Worm (Caenorhabditis elegans) whole organism, young adult: Measurements from ENCODE around the gene ehs-1.
"Not testable (repeated sequence)": the region's sequence is repeated elsewhere in the genome, so short reads cannot be mapped to it uniquely, and the experiment has no call there.

Source experiments
- F10E7.11 ChIP-seq: sonication (generic microtip); optimal IDR thresholded peaks from 2 replicates; lab custom pipeline; 2017; ENCODE audit warnings: mild to moderate bottlenecking, missing genetic modification characterization, moderate library complexity, missing compliant biosample characterization
- F22D6.2 ChIP-seq: sonication (generic microtip); optimal IDR thresholded peaks from 2 replicates; lab custom pipeline; 2016; ENCODE audit warnings: mild to moderate bottlenecking, missing genetic modification characterization, missing compliant biosample characterization
- F33H1.4 ChIP-seq: fragments of 200-800 bp; sonication (Bioruptor generic); IDR thresholded peaks from 2 replicates; pipeline ENCODE4 v1.3.6; 2022; ENCODE audit warnings: missing genetic modification reagents, missing genetic modification characterization, missing compliant biosample characterization
- F37B4.10 ChIP-seq: fragments of 200-800 bp; sonication (Bioruptor generic); IDR thresholded peaks from 2 replicates; pipeline ENCODE4 v1.3.6; 2022; ENCODE audit warnings: missing genetic modification characterization, missing compliant biosample characterization
- F57C9.4 ChIP-seq: sonication (generic microtip); optimal IDR thresholded peaks from 2 replicates; lab custom pipeline; 2017; ENCODE audit warnings: mild to moderate bottlenecking, missing genetic modification characterization, missing compliant biosample characterization
- T07F8.4 ChIP-seq: sonication (generic microtip); optimal IDR thresholded peaks from 2 replicates; lab custom pipeline; 2016; ENCODE audit warnings: mild to moderate bottlenecking, missing genetic modification characterization, moderate library complexity, missing compliant biosample characterization
- Y67H2A.10 ChIP-seq: fragments of 200-800 bp; sonication (Bioruptor generic); conservative IDR thresholded peaks from 2 replicates; pipeline ENCODE4 v1.3.6; 2022; ENCODE audit warnings: missing genetic modification reagents, missing genetic modification characterization, missing compliant biosample characterization
- Y95B8A.8 ChIP-seq: fragments of 200-800 bp; sonication (Bioruptor generic); IDR thresholded peaks from 2 replicates; pipeline ENCODE4 v1.3.6; 2022; ENCODE audit warnings: missing genetic modification reagents, missing genetic modification characterization, missing compliant biosample characterization
- ZK185.1 ChIP-seq: sonication (generic microtip); optimal IDR thresholded peaks from 2 replicates; lab custom pipeline; 2016; ENCODE audit warnings: mild to moderate bottlenecking, missing genetic modification characterization, missing compliant biosample characterization; ENCODE audit not compliant: poor library complexity, severe bottlenecking
- aptf-2 ChIP-seq: fragments of 200-800 bp; sonication (Bioruptor generic); conservative IDR thresholded peaks from 2 replicates; pipeline ENCODE4 v1.3.6; 2022; ENCODE audit warnings: missing genetic modification reagents, missing genetic modification characterization, missing compliant biosample characterization
- attf-5 ChIP-seq: fragments of 200-800 bp; sonication (Bioruptor generic); optimal IDR thresholded peaks from 2 replicates; lab custom pipeline; 2018; ENCODE audit warnings: mild to moderate bottlenecking, missing genetic modification characterization, missing compliant biosample characterization
- attf-6 ChIP-seq: fragments of 200-800 bp; sonication (Bioruptor generic); IDR thresholded peaks from 2 replicates; pipeline ENCODE4 v1.3.6; 2022; ENCODE audit warnings: missing genetic modification reagents, missing genetic modification characterization, missing compliant biosample characterization
- bed-2 ChIP-seq: fragments of 200-800 bp; sonication (Bioruptor generic); IDR thresholded peaks from 2 replicates; pipeline ENCODE4 v1.3.6; 2022; ENCODE audit warnings: missing genetic modification reagents, missing genetic modification characterization, missing compliant biosample characterization
- cebp-1 ChIP-seq, 2 experiments: fragments of 200-800 bp in 1 of 2; sonication (Bioruptor generic) in 1 of 2; sonication (generic microtip) in 1 of 2; IDR thresholded peaks in 1 of 2; optimal IDR thresholded peaks in 1 of 2; 2 replicates each; pipeline versions ENCODE4 v1.3.6 to Lab custom; 2017 to 2022; ENCODE audit warnings: missing compliant biosample characterization in 2 of 2, missing genetic modification characterization in 2 of 2, mild to moderate bottlenecking in 1 of 2, missing genetic modification reagents in 1 of 2, moderate library complexity in 1 of 2
- ceh-40 ChIP-seq: fragments of 200-800 bp; sonication (Bioruptor generic); IDR thresholded peaks from 2 replicates; pipeline ENCODE4 v1.3.6; 2022; ENCODE audit warnings: missing genetic modification characterization, missing compliant biosample characterization
- ceh-91 ChIP-seq: fragments of 200-800 bp; sonication (Bioruptor generic); IDR thresholded peaks from 2 replicates; pipeline ENCODE4 v1.3.6; 2022; ENCODE audit warnings: missing genetic modification reagents, missing genetic modification characterization, missing compliant biosample characterization
- dox-1 ChIP-seq: fragments of 200-800 bp; sonication (Bioruptor generic); IDR thresholded peaks from 2 replicates; pipeline ENCODE4 v1.3.6; 2022; ENCODE audit warnings: missing genetic modification reagents, missing genetic modification characterization, missing compliant biosample characterization
- dpff-1 ChIP-seq: sonication (generic microtip); optimal IDR thresholded peaks from 2 replicates; lab custom pipeline; 2017; ENCODE audit warnings: mild to moderate bottlenecking, missing genetic modification characterization, missing compliant biosample characterization
- egl-44 ChIP-seq: fragments of 200-800 bp; sonication (Bioruptor generic); IDR thresholded peaks from 2 replicates; pipeline ENCODE4 v1.3.6; 2022; ENCODE audit warnings: missing genetic modification reagents, missing genetic modification characterization, missing compliant biosample characterization
- ekl-4 ChIP-seq: fragments of 200-800 bp; sonication (Bioruptor generic); IDR thresholded peaks from 2 replicates; pipeline ENCODE4 v1.3.6; 2022; ENCODE audit warnings: missing genetic modification reagents, missing genetic modification characterization, missing compliant biosample characterization
- him-1 ChIP-seq: sonication (generic microtip); optimal IDR thresholded peaks from 2 replicates; lab custom pipeline; 2016; ENCODE audit warnings: missing genotype, missing genetic modification reagents, missing genetic modification characterization, missing compliant biosample characterization
- hlh-12 ChIP-seq: sonication (generic microtip); optimal IDR thresholded peaks from 2 replicates; lab custom pipeline; 2016; ENCODE audit warnings: missing genetic modification characterization, missing compliant biosample characterization
- hmg-1.2 ChIP-seq: fragments of 200-800 bp; sonication (Bioruptor generic); IDR thresholded peaks from 2 replicates; pipeline ENCODE4 v1.3.6; 2022; ENCODE audit warnings: missing genetic modification reagents, missing genetic modification characterization, missing compliant biosample characterization
- let-526 ChIP-seq: fragments of 200-800 bp; sonication (Bioruptor generic); IDR thresholded peaks from 2 replicates; pipeline ENCODE4 v1.3.6; 2022; ENCODE audit warnings: missing genetic modification reagents, missing genetic modification characterization, missing compliant biosample characterization
- lin-40 ChIP-seq: sonication (generic microtip); optimal IDR thresholded peaks from 2 replicates; lab custom pipeline; 2016; ENCODE audit warnings: missing genetic modification characterization, mild to moderate bottlenecking, missing compliant biosample characterization, missing genotype, missing genetic modification reagents
- lin-54 ChIP-seq: fragments of 200-800 bp; sonication (Bioruptor generic); optimal IDR thresholded peaks from 2 replicates; lab custom pipeline; 2018; ENCODE audit warnings: mild to moderate bottlenecking, missing genetic modification characterization, missing compliant biosample characterization
- lsl-1 ChIP-seq: fragments of 200-800 bp; sonication (Bioruptor generic); optimal IDR thresholded peaks from 2 replicates; lab custom pipeline; 2018; ENCODE audit warnings: mild to moderate bottlenecking, missing genetic modification characterization, moderate library complexity, missing compliant biosample characterization
- madf-10 ChIP-seq: sonication (generic microtip); optimal IDR thresholded peaks from 2 replicates; lab custom pipeline; 2016; ENCODE audit warnings: mild to moderate bottlenecking, missing genetic modification characterization, missing compliant biosample characterization
- madf-6 ChIP-seq: fragments of 200-800 bp; sonication (Bioruptor generic); IDR thresholded peaks from 2 replicates; pipeline ENCODE4 v1.3.6; 2022; ENCODE audit warnings: missing genetic modification reagents, missing genetic modification characterization, missing compliant biosample characterization
- mel-28 ChIP-seq: sonication (generic microtip); optimal IDR thresholded peaks from 2 replicates; lab custom pipeline; 2016; ENCODE audit warnings: borderline replicate concordance, mild to moderate bottlenecking, missing genetic modification characterization, missing compliant biosample characterization
- mxl-1 ChIP-seq: sonication (generic microtip); optimal IDR thresholded peaks from 2 replicates; lab custom pipeline; 2016; ENCODE audit warnings: missing genetic modification characterization, missing compliant biosample characterization
- nfya-1 ChIP-seq: sonication (generic microtip); optimal IDR thresholded peaks from 2 replicates; lab custom pipeline; 2017; ENCODE audit warnings: antibody characterized with exemption, missing compliant biosample characterization, missing genetic modification characterization, borderline replicate concordance; ENCODE audit not compliant: insufficient read depth
- nhr-80 ChIP-seq: sonication (generic microtip); optimal IDR thresholded peaks from 2 replicates; lab custom pipeline; 2016; ENCODE audit warnings: missing genetic modification characterization, missing compliant biosample characterization
- pbrm-1 ChIP-seq: fragments of 200-800 bp; sonication (Bioruptor generic); IDR thresholded peaks from 2 replicates; pipeline ENCODE4 v1.3.6; 2022; ENCODE audit warnings: missing genetic modification reagents, missing genetic modification characterization, missing compliant biosample characterization
- rcor-1 ChIP-seq: fragments of 200-800 bp; sonication (Bioruptor generic); IDR thresholded peaks from 2 replicates; pipeline ENCODE4 v1.3.6; 2022; ENCODE audit warnings: missing genetic modification reagents, missing genetic modification characterization, missing compliant biosample characterization
- snpc-1.3 ChIP-seq: sonication (generic microtip); optimal IDR thresholded peaks from 2 replicates; lab custom pipeline; 2017; ENCODE audit warnings: missing genetic modification characterization, mild to moderate bottlenecking, missing compliant biosample characterization, antibody characterized with exemption, moderate library complexity, missing genotype, missing genetic modification reagents; ENCODE audit not compliant: insufficient read depth
- tbp1 ChIP-seq: fragments of 200-800 bp; sonication (Bioruptor generic); optimal IDR thresholded peaks from 2 replicates; lab custom pipeline; 2018; ENCODE audit warnings: mild to moderate bottlenecking, missing genetic modification characterization, missing compliant biosample characterization
- unc-130 ChIP-seq: sonication (generic microtip); optimal IDR thresholded peaks from 2 replicates; lab custom pipeline; 2016; ENCODE audit warnings: missing genetic modification reagents, missing genetic modification characterization, missing compliant biosample characterization
- ztf-25 ChIP-seq: fragments of 200-800 bp; sonication (Bioruptor generic); IDR thresholded peaks from 2 replicates; pipeline ENCODE4 v1.3.6; 2022; ENCODE audit warnings: missing genetic modification reagents, missing genetic modification characterization, missing compliant biosample characterization
- ztf-28 ChIP-seq: fragments of 200-800 bp; sonication (Bioruptor generic); IDR thresholded peaks from 2 replicates; pipeline ENCODE4 v1.3.6; 2022; ENCODE audit warnings: missing genetic modification reagents, missing genetic modification characterization, missing compliant biosample characterization
- ztf-6 ChIP-seq: fragments of 200-800 bp; sonication (Bioruptor generic); IDR thresholded peaks from 2 replicates; pipeline ENCODE4 v1.3.6; 2022; ENCODE audit warnings: missing genetic modification reagents, missing genetic modification characterization, missing compliant biosample characterization

Gene ehs-1

DNA sequence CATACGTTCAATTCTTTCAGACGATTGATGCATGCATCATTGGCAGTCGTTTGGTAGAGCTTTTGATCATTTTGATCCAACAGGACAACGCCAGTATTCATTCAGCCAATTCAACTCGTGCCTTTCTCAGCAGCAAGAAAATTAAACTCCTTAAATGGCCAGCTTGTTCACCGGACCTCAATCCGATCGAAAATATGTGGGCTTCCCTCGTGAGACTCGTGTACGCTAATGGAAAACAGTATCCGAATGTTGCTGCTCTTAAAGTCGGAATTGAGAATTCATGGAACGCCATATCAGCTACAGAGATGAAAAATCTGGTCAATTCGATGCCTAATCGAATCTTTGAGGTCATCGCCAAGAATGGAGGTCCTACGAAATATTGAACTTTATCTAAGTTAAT, 5.1 kb upstream of the ehs-1 start, which contains the start of gene wago-5:
Gene wago-5, minus strand, starts transcription at position 101 of the 400 bp plus-strand sequence.
- TF ChIP-seq F22D6.2; hlh-12 (tag; lab: Kevin White, UChicago); snpc-1.3: not testable (repeated sequence)

DNA sequence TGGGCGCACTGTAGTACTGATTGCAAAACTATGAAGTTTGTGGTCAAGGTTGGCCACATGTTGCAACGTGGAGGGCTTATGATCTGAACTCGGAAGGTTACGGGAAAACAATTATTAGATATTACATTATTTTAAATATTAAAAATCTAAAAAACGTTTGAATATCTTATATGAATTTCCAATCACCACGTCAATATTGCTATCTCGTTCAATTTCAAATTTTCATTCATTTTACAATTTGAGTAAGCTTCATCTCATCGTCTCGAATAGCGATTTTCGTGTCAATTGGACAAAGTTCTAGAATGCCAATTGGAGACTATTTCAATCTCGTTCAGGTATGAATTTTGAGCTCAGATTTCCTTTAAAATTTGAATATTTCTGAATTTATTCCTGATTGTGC, 4.2 kb upstream of the ehs-1 start, which contains the start of gene ZK1248.20:
Gene ZK1248.20, plus strand, starts transcription at position 301 of the 400 bp plus-strand sequence.
- no peak for TF ChIP-seq madf-10 (tag; lab: Kevin White, UChicago)
- no peak for TF ChIP-seq F37B4.10 (GFP tag; lab: Robert Waterston, UW)
- TF ChIP-seq ztf-25 (GFP tag; lab: Robert Waterston, UW): no peak
- no peak for TF ChIP-seq egl-44 (GFP tag; lab: Robert Waterston, UW)
- TF ChIP-seq T07F8.4 (tag; lab: Kevin White, UChicago): no peak
- no peak for TF ChIP-seq ceh-40 (GFP tag; lab: Robert Waterston, UW)
- TF ChIP-seq mel-28: no peak
- no peak for TF ChIP-seq dpff-1 (tag; lab: Kevin White, UChicago)
- TF ChIP-seq ZK185.1 (tag; lab: Kevin White, UChicago): no peak
- TF ChIP-seq, all 124 proteins: peak for 0

DNA sequence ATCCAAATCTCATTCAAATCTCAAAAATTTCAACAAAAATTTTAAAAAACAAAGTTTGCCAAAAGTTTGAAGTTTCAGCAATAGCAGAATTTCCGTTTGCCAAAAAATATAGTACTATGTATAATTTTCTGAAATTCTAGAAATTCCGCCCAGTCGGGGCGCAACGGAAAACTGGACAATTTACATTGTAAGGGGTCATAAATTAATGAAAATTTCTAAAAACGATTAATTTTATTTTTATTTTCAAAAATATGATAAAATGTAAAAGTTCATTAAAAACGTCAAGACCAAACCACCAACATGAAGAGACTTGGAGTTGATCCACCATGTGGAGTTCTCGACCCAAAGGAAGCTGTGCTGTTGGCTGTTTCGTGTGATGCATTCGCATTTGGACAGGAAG, 2.2 kb upstream of the ehs-1 start, which contains the start of gene ZK1248.4:
Gene ZK1248.4, plus strand, starts transcription at position 301 of the 400 bp plus-strand sequence.
- TF ChIP-seq hmg-1.2 (GFP tag; lab: Robert Waterston, UW) (no peak), lin-40 (tag; lab: Kevin White, UChicago) (no peak), ztf-28 (no peak), F10E7.11 (tag; lab: Kevin White, UChicago) (no peak), nfya-1 (tag; lab: Kevin White, UChicago) (no peak)

DNA sequence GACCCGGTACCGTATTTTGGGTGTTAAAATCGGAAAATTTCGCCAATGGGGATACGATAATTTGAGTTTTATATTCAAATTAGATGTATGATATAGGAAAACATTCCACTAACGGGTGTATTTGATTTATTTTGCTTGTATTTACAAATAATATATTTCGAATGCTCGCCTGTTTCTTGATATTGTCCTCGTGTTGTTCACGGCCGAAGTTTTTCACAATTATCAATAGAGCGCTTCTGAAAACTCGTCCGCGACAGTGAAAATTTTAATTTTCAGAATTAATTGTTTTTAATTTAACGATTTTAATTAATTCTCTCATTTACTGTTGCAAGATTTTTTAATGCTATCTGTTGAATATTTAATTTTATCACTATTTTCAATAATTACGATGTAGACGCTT, 857 bp upstream of the ehs-1 start:
- TF ChIP-seq nhr-80 (tag; lab: Kevin White, UChicago): no peak
- peak; percentile 20 for TF ChIP-seq tbp1 (GFP tag; lab: Kevin White, UChicago)
- TF ChIP-seq unc-130 (GFP tag; lab: Kevin White, UChicago): peak; percentile 9
- no peak for TF ChIP-seq mxl-1 (tag; lab: Kevin White, UChicago)
- peak; percentile 40 for TF ChIP-seq him-1
- peak; percentile 58 for TF ChIP-seq lsl-1 (GFP tag; lab: Kevin White, UChicago)
- TF ChIP-seq F33H1.4 (GFP tag; lab: Robert Waterston, UW): peak; percentile 39; the same call in 1 of the 2 replicates
- TF ChIP-seq F22D6.2: no peak
- peak; percentile 21; the same call in 1 of the 2 replicates for TF ChIP-seq hmg-1.2 (GFP tag; lab: Robert Waterston, UW)
- TF ChIP-seq ztf-6: 0 out of 2 replicates have a peak, but pooled peaks have one; percentile 47
- TF ChIP-seq pbrm-1 (GFP tag; lab: Robert Waterston, UW): 0 out of 2 replicates have a peak, but pooled peaks have one; percentile 41
- TF ChIP-seq Y67H2A.10: no peak
- TF ChIP-seq ceh-40 (GFP tag; lab: Robert Waterston, UW): no peak
- 0 out of 2 replicates have a peak, but pooled peaks have one; percentile 24 for TF ChIP-seq bed-2
- TF ChIP-seq ZK185.1 (tag; lab: Kevin White, UChicago): peak; percentile 34
- peak; percentile 31 for TF ChIP-seq attf-5
- 0 out of 2 replicates have a peak, but pooled peaks have one; percentile 21 for TF ChIP-seq Y95B8A.8 (GFP tag; lab: Robert Waterston, UW)
- TF ChIP-seq dox-1 (GFP tag; lab: Robert Waterston, UW): peak; percentile 70
- TF ChIP-seq attf-6 (GFP tag; lab: Robert Waterston, UW): 0 out of 2 replicates have a peak, but pooled peaks have one; percentile 35
- TF ChIP-seq madf-6 (GFP tag; lab: Robert Waterston, UW): peak; percentile 53
- TF ChIP-seq lin-54 (GFP tag; lab: Kevin White, UChicago): peak; percentile 15
- peak; percentile 68 for TF ChIP-seq rcor-1 (GFP tag; lab: Robert Waterston, UW)
- no peak for TF ChIP-seq F57C9.4 (tag; lab: Kevin White, UChicago)
- 0 out of 2 replicates have a peak, but pooled peaks have one; percentile 26 for TF ChIP-seq aptf-2 (GFP tag; lab: Robert Waterston, UW)
- TF ChIP-seq cebp-1 (GFP tag; IDR thresholded peaks at IDR 0.05; lab: Robert Waterston, UW): no peak
- no peak for TF ChIP-seq cebp-1 (tag; optimal IDR thresholded peaks at IDR 0.05; lab: Kevin White, UChicago)
- 0 out of 2 replicates have a peak, but pooled peaks have one; percentile 14 for TF ChIP-seq let-526 (GFP tag; lab: Robert Waterston, UW)
- TF ChIP-seq ekl-4 (GFP tag; lab: Robert Waterston, UW): no peak
- 0 out of 2 replicates have a peak, but pooled peaks have one; percentile 55 for TF ChIP-seq ceh-91 (GFP tag; lab: Robert Waterston, UW)
